Worm (Caenorhabditis elegans): ENCODE results near the gene bath-2.

Gene bath-2

DNA sequence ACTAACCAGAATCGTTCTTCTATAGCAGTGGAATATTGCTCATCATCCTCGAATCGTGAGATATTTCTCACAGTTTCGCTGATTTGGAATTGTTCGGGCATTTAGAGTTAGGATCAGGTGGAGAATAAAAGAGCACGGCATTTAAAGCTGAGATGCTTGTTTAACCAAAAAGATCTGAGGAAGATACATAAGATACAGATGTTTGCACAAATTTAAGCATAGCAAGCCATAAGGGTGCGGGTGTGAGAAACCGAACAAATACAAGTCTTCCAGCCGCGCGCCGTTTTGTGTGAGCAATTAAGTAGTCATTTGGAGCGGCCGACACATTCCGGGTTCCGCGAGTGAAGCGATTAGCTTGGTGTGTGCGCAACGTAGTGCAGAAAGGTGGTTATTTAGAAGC is 36.2 kb downstream of the bath-2 start, which contains the start of gene math-7:
math-7 (minus strand) TSS at position 101 of the 400 bp plus-strand sequence.
- TF ChIP-seq ama-1 (optimal IDR thresholded peaks at IDR 0.05) (no peak), ama-1 (GFP tag; optimal IDR thresholded peaks at IDR 0.05) (no peak), hmg-1.2 (GFP tag; IDR thresholded peaks at IDR 0.05) (no peak), T07F8.4 (tag; optimal IDR thresholded peaks at IDR 0.05) (no peak), hmg-20 (GFP tag; IDR thresholded peaks at IDR 0.05) (no peak), lin-35 (GFP tag; optimal IDR thresholded peaks at IDR 0.05) (no peak), B0336.3 (GFP tag; IDR thresholded peaks at IDR 0.05) (no peak), F10E7.11 (tag; optimal IDR thresholded peaks at IDR 0.05) (no peak), Y53F4B.3 (GFP tag; IDR thresholded peaks at IDR 0.05) (no peak), rec-8 (tag; optimal IDR thresholded peaks at IDR 0.05) (no peak), madf-3 (GFP tag; IDR thresholded peaks at IDR 0.05) (no peak), F57C9.4 (tag; optimal IDR thresholded peaks at IDR 0.05) (no peak), bed-1 (GFP tag; IDR thresholded peaks at IDR 0.05) (no peak), repo-1 (tag; optimal IDR thresholded peaks at IDR 0.05) (no peak), lir-1 (GFP tag; conservative IDR thresholded peaks at IDR 0.05) (no peak)

DNA sequence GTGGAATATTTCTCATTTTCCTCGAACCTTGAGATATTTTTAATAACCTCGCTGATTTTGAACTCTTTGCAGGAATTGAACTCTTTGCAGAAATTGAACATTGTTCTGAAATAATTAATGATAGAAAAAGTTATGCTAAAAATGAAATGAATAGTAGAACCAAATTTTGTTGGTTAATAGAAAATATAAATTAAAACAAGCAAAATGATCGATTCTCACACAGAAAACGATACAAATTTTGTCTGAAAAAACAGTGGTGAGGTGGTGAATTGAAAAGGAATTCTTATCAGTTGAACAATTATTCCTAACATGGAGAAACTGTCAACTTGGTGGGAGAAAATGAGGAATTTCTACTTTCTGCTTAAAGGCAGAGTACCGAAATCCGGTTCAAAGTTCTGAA is 37.9 kb downstream of the bath-2 start, which contains the start of gene math-6:
math-6 (minus strand) TSS at position 101 of the 400 bp plus-strand sequence.
- TF ChIP-seq lin-26 (GFP tag; IDR thresholded peaks at IDR 0.05) (no peak), B0035.1 (tag; optimal IDR thresholded peaks at IDR 0.05) (no peak), F57A8.1 (GFP tag; optimal IDR thresholded peaks at IDR 0.05) (no peak), hlh-26 (GFP tag; conservative IDR thresholded peaks at IDR 0.05) (no peak), F23B12.7 (tag; optimal IDR thresholded peaks at IDR 0.05; ENCODE audit: insufficient read depth) (no peak), F33H1.4 (GFP tag; IDR thresholded peaks at IDR 0.05) (no peak), F10E7.11 (tag; optimal IDR thresholded peaks at IDR 0.05) (no peak), unc-62 (GFP tag; optimal IDR thresholded peaks at IDR 0.05) (no peak)

DNA sequence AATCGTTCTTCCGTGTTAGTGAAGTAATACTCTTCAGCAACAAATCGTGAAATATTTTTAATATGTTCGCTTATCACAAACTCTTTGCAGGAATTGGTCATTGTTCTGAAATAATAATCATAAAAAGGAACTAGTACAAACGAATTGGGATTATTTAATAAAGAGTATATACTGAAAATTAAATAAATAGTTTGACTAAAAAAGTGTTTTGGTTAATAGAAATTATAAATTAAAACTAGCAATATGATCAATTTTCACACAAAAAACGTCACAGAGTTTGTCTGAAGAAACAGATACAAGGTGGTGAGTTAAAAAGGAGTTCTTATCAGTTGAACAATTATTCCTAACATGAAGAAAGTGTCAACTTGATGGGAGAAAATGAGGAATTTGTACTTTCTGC is 39.9 kb downstream of the bath-2 start, which contains the start of gene math-5:
math-5 (minus strand) TSS at position 101 of the 400 bp plus-strand sequence.
- TF ChIP-seq attf-6 (GFP tag; IDR thresholded peaks at IDR 0.05) (no peak), let-607 (tag; optimal IDR thresholded peaks at IDR 0.05) (no peak), F57C9.4 (tag; optimal IDR thresholded peaks at IDR 0.05) (no peak), C06A6.2 (GFP tag; conservative IDR thresholded peaks at IDR 0.05) (no peak), ekl-4 (GFP tag; IDR thresholded peaks at IDR 0.05) (no peak), sdz-38 (tag; optimal IDR thresholded peaks at IDR 0.05) (no peak), K12H6.12 (tag; optimal IDR thresholded peaks at IDR 0.05) (no peak), madf-6 (GFP tag; IDR thresholded peaks at IDR 0.05) (no peak), cebp-2 (GFP tag; IDR thresholded peaks at IDR 0.05) (no peak), ama-1 (optimal IDR thresholded peaks at IDR 0.05) (no peak), ama-1 (GFP tag; optimal IDR thresholded peaks at IDR 0.05) (no peak), pbrm-1 (GFP tag; IDR thresholded peaks at IDR 0.05) (no peak), F22D6.2 (tag; optimal IDR thresholded peaks at IDR 0.05) (no peak), ZK185.1 (tag; optimal IDR thresholded peaks at IDR 0.05; ENCODE audit: poor library complexity, severe bottlenecking) (no peak), hmg-1.2 (GFP tag; IDR thresholded peaks at IDR 0.05) (no peak), ceh-27 (GFP tag; optimal IDR thresholded peaks at IDR 0.05) (no peak), ceh-91 (GFP tag; IDR thresholded peaks at IDR 0.05) (no peak), madf-3 (GFP tag; IDR thresholded peaks at IDR 0.05) (no peak), Y56A3A.18 (GFP tag; IDR thresholded peaks at IDR 0.05) (no peak), xnd-1 (tag; optimal IDR thresholded peaks at IDR 0.05) (no peak)

All from whole organism, young adult.